Fruit fly (Drosophila melanogaster): ENCODE data around the gene CG32795.
A peak's percentile ranks its signal among the peaks of the same experiment; 100 is the strongest.

Gene CG32795

DNA sequence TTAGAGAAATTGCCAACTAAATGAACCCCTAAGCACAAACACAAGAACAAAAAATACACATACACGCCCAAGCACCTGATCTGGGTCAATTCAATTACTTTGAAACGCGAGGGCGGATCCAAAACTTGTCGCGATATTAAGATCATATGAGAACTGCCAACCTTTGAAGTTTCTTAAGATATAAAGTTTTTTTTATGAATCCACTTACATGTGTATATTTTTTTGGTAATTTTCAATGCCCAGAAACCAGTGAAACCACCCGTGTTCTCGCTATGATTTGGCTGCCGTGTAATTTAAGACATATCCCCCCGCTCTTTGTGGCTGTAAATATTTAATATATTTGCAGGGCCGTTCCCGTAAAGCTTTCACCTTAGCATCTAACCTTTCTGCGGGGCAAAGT, 40.7 kb downstream of the CG32795 start (continued):
- TF ChIP-seq pho (GFP tag; optimal IDR thresholded peaks at IDR 0.05) (no peak), corto (GFP tag; optimal IDR thresholded peaks at IDR 0.05) (no peak), CG2120 (GFP tag; optimal IDR thresholded peaks at IDR 0.05) (peak; percentile 48), CG1529 (GFP tag; optimal IDR thresholded peaks at IDR 0.05) (no peak), CG10431 (GFP tag; optimal IDR thresholded peaks at IDR 0.05) (no peak), sr (GFP tag; IDR thresholded peaks at IDR 0.05) (no peak), sqz (GFP tag; optimal IDR thresholded peaks at IDR 0.05) (no peak), CG6175 (GFP tag; IDR thresholded peaks at IDR 0.05) (no peak), NK7.1 (GFP tag; optimal IDR thresholded peaks at IDR 0.05) (no peak), jigr1 (GFP tag; IDR thresholded peaks at IDR 0.05) (no peak), Rfx (GFP tag; IDR thresholded peaks at IDR 0.05) (peak; percentile 44; the same call in 1 of the 2 replicates), CG7963 (GFP tag; IDR thresholded peaks at IDR 0.05; ENCODE audit: partially characterized antibody) (no peak), CG18011 (GFP tag; optimal IDR thresholded peaks at IDR 0.05) (no peak), CG9797 (GFP tag; optimal IDR thresholded peaks at IDR 0.05) (no peak), chm (GFP tag; IDR thresholded peaks at IDR 0.05) (no peak), CG13123 (GFP tag; optimal IDR thresholded peaks at IDR 0.05) (no peak), CG2889 (GFP tag; IDR thresholded peaks at IDR 0.05) (no peak), dysf (GFP tag; IDR thresholded peaks at IDR 0.05) (peak; percentile 42; the same call in 1 of the 3 replicates), CG8388 (GFP tag; optimal IDR thresholded peaks at IDR 0.05) (no peak), fd64A (GFP tag; optimal IDR thresholded peaks at IDR 0.05) (no peak), disco-r (GFP tag; optimal IDR thresholded peaks at IDR 0.05) (no peak), chif (GFP tag; optimal IDR thresholded peaks at IDR 0.05) (no peak), CG4404 (GFP tag; IDR thresholded peaks at IDR 0.05) (no peak), CG17186 (GFP tag; optimal IDR thresholded peaks at IDR 0.05) (no peak), CG2678 (tag; optimal IDR thresholded peaks at IDR 0.05) (peak; percentile 35), Ada2b (GFP tag; IDR thresholded peaks at IDR 0.05) (no peak), chinmo (GFP tag; IDR thresholded peaks at IDR 0.05; ENCODE audit: partially characterized antibody) (no peak), CG15011 (GFP tag; optimal IDR thresholded peaks at IDR 0.05) (no peak), Tbp (GFP tag; optimal IDR thresholded peaks at IDR 0.05) (no peak), Asciz (GFP tag; optimal IDR thresholded peaks at IDR 0.05) (no peak), CG6765 (GFP tag; optimal IDR thresholded peaks at IDR 0.05) (no peak), Xbp1 (GFP tag; optimal IDR thresholded peaks at IDR 0.05) (no peak), mam (GFP tag; optimal IDR thresholded peaks at IDR 0.05) (no peak), slbo (GFP tag; IDR thresholded peaks at IDR 0.05) (peak; percentile 52; the same call in 1 of the 2 replicates), ken (GFP tag; IDR thresholded peaks at IDR 0.05) (no peak)

DNA sequence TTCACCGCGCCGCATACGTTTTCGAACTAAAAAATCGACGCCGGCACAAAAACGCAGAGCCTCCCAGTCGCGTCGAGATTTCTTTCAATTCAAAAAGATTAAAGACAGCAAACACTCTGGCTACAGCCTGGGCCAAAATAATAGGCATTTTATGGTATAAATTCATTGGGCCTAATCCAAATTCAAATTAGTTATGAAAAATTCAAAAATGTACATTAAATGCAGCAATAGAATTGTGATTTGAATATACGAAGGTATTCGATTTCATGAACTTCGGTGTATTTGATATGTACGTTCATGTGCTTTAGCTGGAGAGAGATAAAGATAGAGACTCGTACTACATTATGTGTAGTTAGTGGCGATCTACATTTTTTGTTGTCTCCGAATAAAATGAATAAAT, 46.3 kb downstream of the CG32795 start, which contains the start of gene Syx4:
Gene Syx4, minus strand, starts transcription at position 35 of the 400 bp plus-strand sequence.
- TF ChIP-seq ranshi (GFP tag; IDR thresholded peaks at IDR 0.05) (peak; percentile 90), CG10462 (GFP tag; optimal IDR thresholded peaks at IDR 0.05) (peak; percentile 56), vnd (GFP tag; IDR thresholded peaks at IDR 0.05; ENCODE audit: partially characterized antibody) (no peak), CG10654 (GFP tag; optimal IDR thresholded peaks at IDR 0.05) (peak; percentile 83), CG15696 (tag; optimal IDR thresholded peaks at IDR 0.05) (peak; percentile 44), knrl (GFP tag; IDR thresholded peaks at IDR 0.05; ENCODE audit: partially characterized antibody) (no peak), CTCF (GFP tag; optimal IDR thresholded peaks at IDR 0.05) (peak; percentile 49), Sox100B (GFP tag; optimal IDR thresholded peaks at IDR 0.05) (peak; percentile 87), MTF-1 (GFP tag; optimal IDR thresholded peaks at IDR 0.05; ENCODE audit: borderline replicate concordance) (peak; percentile 78), CG12299 (tag; optimal IDR thresholded peaks at IDR 0.05) (peak; percentile 74), CG3065 (GFP tag; optimal IDR thresholded peaks at IDR 0.05) (peak; percentile 46), rib (GFP tag; IDR thresholded peaks at IDR 0.05) (peak; percentile 86), CG10267 (tag; optimal IDR thresholded peaks at IDR 0.05) (peak; percentile 78), Hr39 (optimal IDR thresholded peaks at IDR 0.05) (no peak), bigmax (GFP tag; optimal IDR thresholded peaks at IDR 0.05) (peak; percentile 21), NC2α (GFP tag; optimal IDR thresholded peaks at IDR 0.05) (peak; percentile 50), Dbx (GFP tag; IDR thresholded peaks at IDR 0.05) (peak; percentile 89), Deaf1 (tag; optimal IDR thresholded peaks at IDR 0.05) (peak; percentile 72), CkIIα-i1 (GFP tag; IDR thresholded peaks at IDR 0.05) (peak; percentile 43; the same call in 1 of the 2 replicates), CG7357 (GFP tag; IDR thresholded peaks at IDR 0.05) (peak; percentile 82)

All from whole organism, embryonic.